Worm (Caenorhabditis elegans) whole organism, L1 larva: Measurements from ENCODE around the gene dpy-2.

Experiments used
- C04F5.9 ChIP-seq: sonication (generic microtip); optimal IDR thresholded peaks from 2 replicates; lab custom pipeline; 2016; ENCODE audit warnings: missing genetic modification characterization, missing compliant biosample characterization
- C16A3.4 ChIP-seq: fragments of 150-350 bp; optimal IDR thresholded peaks from 2 replicates; lab custom pipeline; 2014; ENCODE audit warnings: missing biosample characterization, missing genetic modification characterization
- C34B4.2 ChIP-seq: sonication (generic microtip); optimal IDR thresholded peaks from 2 replicates; lab custom pipeline; 2017; ENCODE audit warnings: mild to moderate bottlenecking, missing genetic modification characterization, missing compliant biosample characterization
- aha-1 ChIP-seq: fragments of 150-350 bp; optimal IDR thresholded peaks from 2 replicates; lab custom pipeline; 2014; ENCODE audit warnings: missing biosample characterization, missing genetic modification characterization
- alr-1 ChIP-seq: fragments of 200-800 bp; sonication (Bioruptor generic); optimal IDR thresholded peaks from 2 replicates; lab custom pipeline; 2018; ENCODE audit warnings: borderline replicate concordance, mild to moderate bottlenecking, missing genetic modification characterization, missing compliant biosample characterization
- aly-2 ChIP-seq: fragments of 150-350 bp; optimal IDR thresholded peaks from 2 replicates; lab custom pipeline; 2014; ENCODE audit warnings: missing biosample characterization, missing genetic modification characterization
- ama-1 ChIP-seq: fragments of 150-350 bp; optimal IDR thresholded peaks from 2 replicates; lab custom pipeline; 2014
- ceh-8 ChIP-seq: fragments of 200-800 bp; sonication (Bioruptor generic); optimal IDR thresholded peaks from 2 replicates; lab custom pipeline; 2018; ENCODE audit warnings: mild to moderate bottlenecking, missing genetic modification characterization, moderate library complexity, missing compliant biosample characterization
- ceh-82 ChIP-seq, 3 experiments: fragments of 150-350 bp in 1 of 3; sonication (generic microtip) in 2 of 3; optimal IDR thresholded peaks; 2 replicates each; lab custom pipeline; 2014 to 2017; ENCODE audit warnings: missing biosample characterization in 3 of 3, missing genetic modification characterization in 3 of 3
- ceh-88 ChIP-seq: fragments of 200-800 bp; sonication (Bioruptor generic); IDR thresholded peaks from 2 replicates; pipeline ENCODE4 v1.3.6; 2022; ENCODE audit warnings: missing genetic modification characterization, missing compliant biosample characterization
- ces-1 ChIP-seq: fragments of 150-350 bp; optimal IDR thresholded peaks from 2 replicates; lab custom pipeline; 2014; ENCODE audit warnings: missing biosample characterization, missing genetic modification reagents, missing genetic modification characterization
- dpl-1 ChIP-seq, 3 experiments: fragments of 150-350 bp in 2 of 3; sonication (generic microtip) in 1 of 3; optimal IDR thresholded peaks; 2 replicates each; lab custom pipeline; 2014 to 2017; ENCODE audit warnings: missing biosample characterization in 3 of 3, missing genetic modification characterization in 3 of 3, missing genetic modification reagents in 3 of 3
- dsc-1 ChIP-seq: sonication (generic microtip); optimal IDR thresholded peaks from 2 replicates; lab custom pipeline; 2016; ENCODE audit warnings: mild to moderate bottlenecking, missing genetic modification characterization, missing compliant biosample characterization
- fkh-4 ChIP-seq: sonication (generic microtip); optimal IDR thresholded peaks from 2 replicates; lab custom pipeline; 2016; ENCODE audit warnings: missing compliant biosample characterization, missing genetic modification characterization, borderline replicate concordance
- fkh-8 ChIP-seq: sonication (generic microtip); optimal IDR thresholded peaks from 2 replicates; lab custom pipeline; 2016; ENCODE audit warnings: mild to moderate bottlenecking, missing genetic modification characterization, missing compliant biosample characterization
- fos-1 ChIP-seq: fragments of 150-350 bp; optimal IDR thresholded peaks from 2 replicates; lab custom pipeline; 2014; ENCODE audit warnings: missing biosample characterization, missing genetic modification characterization
- lin-13 ChIP-seq: fragments of 150-350 bp; optimal IDR thresholded peaks from 2 replicates; lab custom pipeline; 2014; ENCODE audit warnings: missing biosample characterization, missing genetic modification reagents, missing genetic modification characterization
- lin-14 ChIP-seq: fragments of 200-800 bp; sonication (Bioruptor generic); optimal IDR thresholded peaks from 2 replicates; lab custom pipeline; 2018; ENCODE audit warnings: mild to moderate bottlenecking, missing genetic modification characterization, moderate library complexity, missing compliant biosample characterization
- lin-15B ChIP-seq: fragments of 150-350 bp; sonication (generic microtip); optimal IDR thresholded peaks from 3 replicates; lab custom pipeline; 2014; ENCODE audit warnings: missing biosample characterization, missing genetic modification characterization
- lin-39 ChIP-seq: fragments of 150-350 bp; optimal IDR thresholded peaks from 2 replicates; lab custom pipeline; 2014; ENCODE audit warnings: missing biosample characterization, missing genetic modification reagents, missing genetic modification characterization
- mab-9 ChIP-seq: fragments of 200-800 bp; sonication (Bioruptor generic); IDR thresholded peaks from 2 replicates; pipeline ENCODE4 v1.3.6; 2022; ENCODE audit warnings: missing genetic modification reagents, missing genetic modification characterization, missing compliant biosample characterization
- mef-2 ChIP-seq: fragments of 150-350 bp; optimal IDR thresholded peaks from 2 replicates; lab custom pipeline; 2014; ENCODE audit warnings: missing biosample characterization, missing genetic modification characterization
- mep-1 ChIP-seq: fragments of 150-350 bp; optimal IDR thresholded peaks from 2 replicates; lab custom pipeline; 2014; ENCODE audit warnings: missing biosample characterization, missing genetic modification characterization
- nhr-11 ChIP-seq: fragments of 150-350 bp; optimal IDR thresholded peaks from 2 replicates; lab custom pipeline; 2014; ENCODE audit warnings: missing biosample characterization, missing genetic modification characterization
- nhr-12 ChIP-seq: sonication (generic microtip); optimal IDR thresholded peaks from 2 replicates; lab custom pipeline; 2017; ENCODE audit warnings: missing biosample characterization, missing genetic modification characterization
- nhr-19 ChIP-seq: fragments of 200-800 bp; sonication (Bioruptor generic); conservative IDR thresholded peaks from 2 replicates; pipeline ENCODE4 v1.3.6; 2022; ENCODE audit warnings: missing genetic modification characterization, missing compliant biosample characterization
- nhr-237 ChIP-seq: fragments of 150-350 bp; optimal IDR thresholded peaks from 2 replicates; lab custom pipeline; 2014; ENCODE audit warnings: missing biosample characterization, missing genetic modification characterization
- nhr-47 ChIP-seq: sonication (generic microtip); optimal IDR thresholded peaks from 2 replicates; lab custom pipeline; 2016; ENCODE audit warnings: mild to moderate bottlenecking, missing genetic modification characterization, moderate library complexity, missing compliant biosample characterization
- nhr-77 ChIP-seq: fragments of 150-350 bp; optimal IDR thresholded peaks from 2 replicates; lab custom pipeline; 2014; ENCODE audit warnings: missing biosample characterization, missing genetic modification characterization
- nhr-84 ChIP-seq: sonication (generic microtip); optimal IDR thresholded peaks from 2 replicates; lab custom pipeline; 2017; ENCODE audit warnings: missing biosample characterization, missing genetic modification characterization
- nhr-90 ChIP-seq: sonication (generic microtip); optimal IDR thresholded peaks from 2 replicates; lab custom pipeline; 2016; ENCODE audit warnings: mild to moderate bottlenecking, missing genetic modification characterization, missing compliant biosample characterization; ENCODE audit not compliant: poor library complexity
- pax-3 ChIP-seq: fragments of 200-800 bp; sonication (Bioruptor generic); optimal IDR thresholded peaks from 2 replicates; lab custom pipeline; 2018; ENCODE audit warnings: mild to moderate bottlenecking, missing genetic modification characterization, moderate library complexity, missing compliant biosample characterization
- rnt-1 ChIP-seq: sonication (generic microtip); optimal IDR thresholded peaks from 2 replicates; lab custom pipeline; 2016; ENCODE audit warnings: mild to moderate bottlenecking, missing genetic modification characterization, moderate library complexity, missing compliant biosample characterization
- skn-1 ChIP-seq: fragments of 150-350 bp; optimal IDR thresholded peaks from 2 replicates; lab custom pipeline; 2014; ENCODE audit warnings: missing biosample characterization, missing genetic modification characterization
- sox-4 ChIP-seq: sonication (generic microtip); optimal IDR thresholded peaks from 2 replicates; lab custom pipeline; 2016; ENCODE audit warnings: missing genetic modification characterization, missing compliant biosample characterization
- swsn-7 ChIP-seq: sonication (generic microtip); optimal IDR thresholded peaks from 2 replicates; lab custom pipeline; 2016; ENCODE audit warnings: missing genetic modification characterization, missing compliant biosample characterization
- tbx-2 ChIP-seq: sonication (generic microtip); optimal IDR thresholded peaks from 2 replicates; lab custom pipeline; 2016; ENCODE audit warnings: missing genetic modification characterization, missing compliant biosample characterization
- unc-130 ChIP-seq: fragments of 150-350 bp; optimal IDR thresholded peaks from 2 replicates; lab custom pipeline; 2017; ENCODE audit warnings: missing biosample characterization, missing genetic modification characterization, inconsistent platforms
- unc-30 ChIP-seq: sonication (generic microtip); optimal IDR thresholded peaks from 2 replicates; lab custom pipeline; 2017; ENCODE audit warnings: missing biosample characterization, missing genetic modification characterization
- unc-62 ChIP-seq: fragments of 150-350 bp; optimal IDR thresholded peaks from 2 replicates; lab custom pipeline; 2014; ENCODE audit warnings: missing biosample characterization, missing genetic modification reagents, missing genetic modification characterization
- unc-86 ChIP-seq: sonication (generic microtip); optimal IDR thresholded peaks from 2 replicates; lab custom pipeline; 2016; ENCODE audit warnings: missing genetic modification characterization, missing compliant biosample characterization
- zag-1 ChIP-seq: fragments of 150-350 bp; optimal IDR thresholded peaks from 2 replicates; lab custom pipeline; 2014; ENCODE audit warnings: missing biosample characterization, missing genetic modification characterization
- zip-4 ChIP-seq: fragments of 200-800 bp; sonication (Bioruptor generic); optimal IDR thresholded peaks from 2 replicates; lab custom pipeline; 2018; ENCODE audit warnings: mild to moderate bottlenecking, missing genetic modification characterization, moderate library complexity, missing compliant biosample characterization
- ztf-11 ChIP-seq, 2 experiments: sonication (generic microtip); optimal IDR thresholded peaks; 2 replicates each; lab custom pipeline; 2016 to 2017; ENCODE audit warnings: missing genetic modification characterization in 2 of 2, missing biosample characterization in 1 of 2, missing compliant biosample characterization in 1 of 2

The dpy-2 gene

DNA sequence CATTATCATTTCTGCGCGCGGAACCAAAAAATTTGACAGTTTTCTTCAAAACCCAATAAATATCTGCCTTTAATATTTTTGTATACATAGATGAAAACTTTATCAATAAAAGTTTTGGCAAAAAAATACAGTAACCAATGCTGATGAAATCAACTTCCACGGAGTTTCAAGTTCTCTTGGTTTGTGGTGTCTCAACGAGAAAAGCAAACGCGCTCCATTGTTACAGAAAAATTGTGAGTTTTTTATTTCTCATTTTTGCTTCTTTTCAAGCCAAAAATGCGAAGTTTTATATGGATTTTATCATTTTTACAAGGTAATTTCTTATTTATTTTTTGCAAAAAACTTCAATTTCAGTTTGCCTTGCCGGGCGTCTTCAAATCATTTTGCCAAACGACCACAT, 20.6 kb downstream of the dpy-2 start, which contains the start of gene T14B4.3 (continued):
- TF ChIP-seq zag-1 (no peak), mep-1 (peak; percentile 57), lin-15B (tag; lab: Kevin White, UChicago) (peak; percentile 78), aha-1 (no peak), dsc-1 (tag; lab: Kevin White, UChicago) (peak; percentile 15), nhr-90 (tag; lab: Kevin White, UChicago) (peak; percentile 59), ceh-82 (tag; optimal IDR thresholded peaks at IDR 0.05; lab: Kevin White, UChicago) (peak in 2 of 3 experiments; percentile 41 to 64), nhr-47 (tag; lab: Kevin White, UChicago) (peak; percentile 61), sox-4 (tag; lab: Kevin White, UChicago) (peak; percentile 20), nhr-77 (tag; lab: Kevin White, UChicago) (peak; percentile 28), lin-13 (GFP tag; lab: Kevin White, UChicago) (peak; percentile 59), tbx-2 (peak; percentile 54), dpl-1 (GFP tag; optimal IDR thresholded peaks at IDR 0.05; lab: Kevin White, UChicago) (peak; percentile 53 to 72 (median 71)), unc-30 (tag; lab: Kevin White, UChicago) (no peak), nhr-237 (tag; lab: Kevin White, UChicago) (peak; percentile 6), zip-4 (GFP tag; lab: Kevin White, UChicago) (no peak), skn-1 (tag; lab: Kevin White, UChicago) (peak; percentile 43), nhr-19 (GFP tag; lab: Robert Waterston, UW) (peak; percentile 31; the same call in 1 of the 2 replicates)

DNA sequence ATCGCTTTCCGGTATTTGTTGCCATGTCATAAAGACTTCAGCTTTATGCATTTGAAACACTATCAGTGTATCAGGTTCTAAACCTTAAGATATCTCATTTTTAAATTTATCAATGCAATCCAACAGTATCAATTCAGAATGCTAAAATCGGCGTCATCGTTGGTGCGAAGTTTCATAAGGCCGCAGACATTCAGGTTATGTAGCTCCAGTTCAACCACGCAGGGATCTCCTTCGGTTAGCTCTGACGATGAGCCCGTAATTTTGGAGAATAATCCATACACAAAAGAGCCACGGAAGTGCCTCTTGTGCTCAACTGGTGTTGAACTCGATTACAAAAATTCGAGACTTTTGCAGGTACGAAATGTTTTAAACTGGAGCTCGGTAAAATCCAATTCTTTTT, 22.0 kb downstream of the dpy-2 start, which contains the start of gene mrps-18.C:
TSS of gene mrps-18.C (plus strand) at position 138 of the 400 bp plus-strand sequence.
- TF ChIP-seq fos-1 (tag; lab: Kevin White, UChicago) (no peak), fkh-8 (tag; lab: Kevin White, UChicago) (no peak), nhr-12 (tag; lab: Kevin White, UChicago) (no peak), C16A3.4 (tag; lab: Kevin White, UChicago) (no peak), nhr-237 (tag; lab: Kevin White, UChicago) (no peak), fkh-4 (tag; lab: Kevin White, UChicago) (no peak), alr-1 (tag; lab: Kevin White, UChicago) (no peak), nhr-84 (tag; lab: Kevin White, UChicago) (no peak), ces-1 (GFP tag; lab: Kevin White, UChicago) (no peak), ceh-88 (GFP tag; lab: Robert Waterston, UW) (no peak), C04F5.9 (tag; lab: Kevin White, UChicago) (no peak), lin-39 (tag; lab: Kevin White, UChicago) (no peak), nhr-11 (no peak), mab-9 (GFP tag; lab: Robert Waterston, UW) (no peak)

DNA sequence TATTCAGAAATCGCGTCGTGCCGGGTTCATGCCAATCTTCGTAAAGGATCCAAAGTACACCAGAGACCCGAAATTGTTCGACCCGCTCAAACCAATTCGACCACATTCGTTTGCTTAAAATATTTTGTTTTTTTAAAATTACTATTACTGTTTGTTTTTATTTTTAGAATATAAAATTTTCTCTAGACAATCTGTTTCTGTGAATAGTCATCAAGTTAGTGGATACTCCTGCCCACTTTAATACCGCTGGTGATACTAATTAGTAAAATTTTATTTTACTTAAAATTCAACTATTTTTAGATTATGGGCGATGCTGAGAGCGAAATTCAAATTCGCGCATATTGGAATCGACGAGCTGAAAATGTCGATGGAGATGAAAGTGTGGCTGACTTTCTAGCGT, 22.5 kb downstream of the dpy-2 start, which contains the start of gene T14B4.1:
TSS of gene T14B4.1 (plus strand) at position 301 of the 400 bp plus-strand sequence.
- TF ChIP-seq ztf-11 (tag; optimal IDR thresholded peaks at IDR 0.05; lab: Kevin White, UChicago), result no peak
- TF ChIP-seq lin-14 (GFP tag; lab: Kevin White, UChicago), result no peak
- TF ChIP-seq C34B4.2 (tag; lab: Kevin White, UChicago), result no peak
- no peak for TF ChIP-seq mab-9 (GFP tag; lab: Robert Waterston, UW)
- no peak for TF ChIP-seq dsc-1 (tag; lab: Kevin White, UChicago)
- no peak for TF ChIP-seq aly-2 (tag; lab: Kevin White, UChicago)
- TF ChIP-seq swsn-7 (tag; lab: Kevin White, UChicago), result no peak
- no peak for TF ChIP-seq rnt-1 (tag; lab: Kevin White, UChicago)
- no peak for TF ChIP-seq tbx-2
- TF ChIP-seq ceh-82 (tag; optimal IDR thresholded peaks at IDR 0.05; lab: Kevin White, UChicago), result no peak
- no peak for TF ChIP-seq unc-130 (tag; lab: Kevin White, UChicago)
- no peak for TF ChIP-seq C16A3.4 (tag; lab: Kevin White, UChicago)
- TF ChIP-seq pax-3 (tag; lab: Kevin White, UChicago), result no peak
- no peak for TF ChIP-seq unc-86 (tag; lab: Kevin White, UChicago)
- TF ChIP-seq unc-62 (GFP tag; lab: Kevin White, UChicago), result no peak
- TF ChIP-seq lin-13 (GFP tag; lab: Kevin White, UChicago), result no peak
- no peak for TF ChIP-seq ama-1 (lab: Kevin White, UChicago)
- TF ChIP-seq mef-2 (tag; lab: Kevin White, UChicago), result no peak
- TF ChIP-seq ceh-8 (GFP tag; lab: Kevin White, UChicago), result no peak
- TF ChIP-seq unc-30 (tag; lab: Kevin White, UChicago), result no peak
